Fruit fly (Drosophila melanogaster) whole organism, embryonic: ENCODE results near the gene Dok.

Experiments used
- Antp ChIP-seq: fragments of 200-800 bp; sonication (Bioruptor generic); optimal IDR thresholded peaks from 3 replicates; lab custom pipeline; 2016; ENCODE audit warnings: missing biosample characterization, missing genetic modification characterization
- Bgb ChIP-seq: fragments of 200-800 bp; sonication (Bioruptor generic); IDR thresholded peaks from 2 replicates; pipeline ENCODE4 v1.3.6; 2022; ENCODE audit warnings: missing biosample characterization, missing genetic modification characterization; ENCODE audit not compliant: partially characterized antibody
- CG11398 ChIP-seq: fragments of 200-800 bp; sonication (Bioruptor generic); optimal IDR thresholded peaks from 2 replicates; lab custom pipeline; 2016; ENCODE audit warnings: missing biosample characterization, missing genetic modification characterization
- CG11456 ChIP-seq: fragments of 200-800 bp; sonication (Bioruptor generic); IDR thresholded peaks from 3 replicates; pipeline ENCODE4 v1.3.6; 2022; ENCODE audit warnings: missing biosample characterization, missing genetic modification characterization
- CG11723 ChIP-seq: fragments of 200-800 bp; sonication (Bioruptor generic); optimal IDR thresholded peaks from 2 replicates; lab custom pipeline; 2017; ENCODE audit warnings: missing biosample characterization, mild to moderate bottlenecking, missing genetic modification characterization
- CG12391 ChIP-seq: fragments of 200-800 bp; sonication (Bioruptor generic); optimal IDR thresholded peaks from 3 replicates; lab custom pipeline; 2018; ENCODE audit warnings: missing biosample characterization, mild to moderate bottlenecking, missing genetic modification characterization, moderate library complexity
- CG13894 ChIP-seq: fragments of 200-800 bp; sonication (Bioruptor generic); optimal IDR thresholded peaks from 3 replicates; lab custom pipeline; 2018; ENCODE audit warnings: missing biosample characterization, mild to moderate bottlenecking, missing genetic modification characterization, moderate library complexity
- CG15479 ChIP-seq: fragments of 200-800 bp; sonication (Bioruptor generic); optimal IDR thresholded peaks from 3 replicates; lab custom pipeline; 2019; ENCODE audit warnings: missing biosample characterization, mild to moderate bottlenecking, missing genetic modification characterization, moderate library complexity
- CG1602 ChIP-seq: fragments of 200-800 bp; sonication (Bioruptor generic); optimal IDR thresholded peaks from 3 replicates; lab custom pipeline; 2016; ENCODE audit warnings: missing biosample characterization, missing genetic modification characterization
- CG18262 ChIP-seq: fragments of 200-800 bp; optimal IDR thresholded peaks from 3 replicates; lab custom pipeline; 2019; ENCODE audit warnings: missing biosample characterization, mild to moderate bottlenecking, missing genetic modification characterization, moderate library complexity
- CG18476 ChIP-seq: fragments of 200-800 bp; sonication (Bioruptor generic); optimal IDR thresholded peaks from 2 replicates; lab custom pipeline; 2016; ENCODE audit warnings: missing biosample characterization, mild to moderate bottlenecking, missing genetic modification characterization
- CG2116 ChIP-seq: fragments of 200-800 bp; sonication (Bioruptor generic); optimal IDR thresholded peaks from 3 replicates; lab custom pipeline; 2018; ENCODE audit warnings: missing biosample characterization, mild to moderate bottlenecking, missing genetic modification characterization
- CG30403 ChIP-seq: fragments of 200-800 bp; sonication (Bioruptor generic); optimal IDR thresholded peaks from 3 replicates; lab custom pipeline; 2016; ENCODE audit warnings: missing biosample characterization, missing genetic modification characterization
- CG32532 ChIP-seq: fragments of 200-800 bp; sonication (Bioruptor generic); IDR thresholded peaks from 2 replicates; pipeline ENCODE4 v1.3.6; 2022; ENCODE audit warnings: missing biosample characterization, missing genetic modification characterization
- CG33213 ChIP-seq: fragments of 200-800 bp; sonication (Bioruptor generic); optimal IDR thresholded peaks from 3 replicates; lab custom pipeline; 2016; ENCODE audit warnings: missing biosample characterization, missing genetic modification characterization
- CG3407 ChIP-seq: fragments of 200-800 bp; sonication (Bioruptor generic); optimal IDR thresholded peaks from 2 replicates; lab custom pipeline; 2018; ENCODE audit warnings: missing biosample characterization, mild to moderate bottlenecking, missing genetic modification characterization
- CG42726 ChIP-seq: fragments of 200-800 bp; sonication (Bioruptor generic); IDR thresholded peaks from 2 replicates; pipeline ENCODE4 v1.3.6; 2022; ENCODE audit warnings: missing biosample characterization, missing genetic modification characterization; ENCODE audit not compliant: partially characterized antibody
- CG4820 ChIP-seq: fragments of 200-800 bp; sonication (Bioruptor generic); optimal IDR thresholded peaks from 3 replicates; lab custom pipeline; 2016; ENCODE audit warnings: missing biosample characterization, missing genetic modification characterization
- CG6791 ChIP-seq: fragments of 200-800 bp; sonication (Bioruptor generic); IDR thresholded peaks from 3 replicates; pipeline ENCODE4 v1.3.6; 2022; ENCODE audit warnings: missing biosample characterization, missing genetic modification characterization; ENCODE audit not compliant: partially characterized antibody
- CG7271 ChIP-seq: fragments of 200-800 bp; sonication (Bioruptor generic); optimal IDR thresholded peaks from 2 replicates; lab custom pipeline; 2018; ENCODE audit warnings: missing biosample characterization, mild to moderate bottlenecking, missing genetic modification characterization, moderate library complexity
- CG7839 ChIP-seq: fragments of 200-800 bp; sonication (Bioruptor generic); optimal IDR thresholded peaks from 3 replicates; lab custom pipeline; 2018; ENCODE audit warnings: missing biosample characterization, mild to moderate bottlenecking, missing genetic modification characterization, moderate library complexity
- CG7963 ChIP-seq: fragments of 200-800 bp; sonication (Bioruptor generic); IDR thresholded peaks from 3 replicates; pipeline ENCODE4 v1.3.6; 2022; ENCODE audit warnings: missing biosample characterization, missing genetic modification characterization; ENCODE audit not compliant: partially characterized antibody
- CoRest ChIP-seq: fragments of 200-800 bp; sonication (Bioruptor generic); optimal IDR thresholded peaks from 3 replicates; lab custom pipeline; 2018; ENCODE audit warnings: missing biosample characterization, mild to moderate bottlenecking, missing genetic modification characterization, moderate library complexity
- D19B ChIP-seq: fragments of 200-800 bp; sonication (Bioruptor generic); optimal IDR thresholded peaks from 2 replicates; lab custom pipeline; 2017; ENCODE audit warnings: missing biosample characterization, mild to moderate bottlenecking, missing genetic modification characterization
- Doc3 ChIP-seq: fragments of 200-800 bp; sonication (Bioruptor generic); IDR thresholded peaks from 3 replicates; pipeline ENCODE4 v1.3.6; 2022; ENCODE audit warnings: missing biosample characterization, missing genetic modification characterization; ENCODE audit not compliant: partially characterized antibody
- Dp ChIP-seq: fragments of 200-800 bp; sonication (Bioruptor generic); optimal IDR thresholded peaks from 2 replicates; lab custom pipeline; 2018; ENCODE audit warnings: missing biosample characterization, mild to moderate bottlenecking, missing genetic modification characterization, moderate library complexity
- Dref ChIP-seq: fragments of 200-800 bp; sonication (Bioruptor generic); IDR thresholded peaks from 2 replicates; pipeline ENCODE4 v1.3.6; 2022; ENCODE audit warnings: missing biosample characterization, missing genetic modification characterization
- E2f2 ChIP-seq: fragments of 200-800 bp; sonication (Bioruptor generic); IDR thresholded peaks from 2 replicates; pipeline ENCODE4 v1.3.6; 2022; ENCODE audit warnings: missing biosample characterization, missing genetic modification characterization
- Ets65A ChIP-seq: fragments of 200-800 bp; sonication (Bioruptor generic); peaks from one replicate; lab custom pipeline; 2016; ENCODE audit warnings: missing biosample characterization, missing genetic modification characterization
- Gug ChIP-seq: fragments of 200-800 bp; sonication (Bioruptor generic); IDR thresholded peaks from 4 replicates; pipeline ENCODE4 v1.3.6; 2022; ENCODE audit warnings: missing biosample characterization, missing genetic modification characterization
- Med ChIP-seq: fragments of 200-800 bp; sonication (Bioruptor generic); peaks from one replicate; lab custom pipeline; 2016; ENCODE audit warnings: missing biosample characterization, missing genetic modification characterization, mild to moderate bottlenecking, inconsistent platforms, moderate library complexity
- Meics ChIP-seq: fragments of 200-800 bp; sonication (Bioruptor generic); optimal IDR thresholded peaks from 2 replicates; lab custom pipeline; 2017; ENCODE audit warnings: missing biosample characterization, mild to moderate bottlenecking, missing genetic modification characterization
- Myb ChIP-seq: fragments of 200-800 bp; sonication (Bioruptor generic); optimal IDR thresholded peaks from 2 replicates; lab custom pipeline; 2016; ENCODE audit warnings: missing biosample characterization, missing genetic modification characterization
- Pdp1 ChIP-seq, 2 experiments: fragments of 200-800 bp; sonication (Bioruptor generic); optimal IDR thresholded peaks; 3 replicates each; lab custom pipeline; 2016; ENCODE audit warnings: missing biosample characterization in 2 of 2, missing genetic modification characterization in 2 of 2, mild to moderate bottlenecking in 1 of 2, moderate library complexity in 1 of 2
- Xbp1 ChIP-seq: fragments of 200-800 bp; sonication (Bioruptor generic); optimal IDR thresholded peaks from 3 replicates; lab custom pipeline; 2016; ENCODE audit warnings: missing biosample characterization, mild to moderate bottlenecking, missing genetic modification characterization
- ash1 ChIP-seq: fragments of 200-800 bp; sonication (Bioruptor generic); optimal IDR thresholded peaks from 2 replicates; lab custom pipeline; 2018; ENCODE audit warnings: missing biosample characterization, mild to moderate bottlenecking, missing genetic modification characterization
- ato ChIP-seq: fragments of 200-800 bp; sonication (Bioruptor generic); IDR thresholded peaks from 2 replicates; pipeline ENCODE4 v1.3.6; 2022; ENCODE audit warnings: missing biosample characterization, missing genetic modification characterization; ENCODE audit not compliant: partially characterized antibody
- gfzf ChIP-seq: fragments of 200-800 bp; sonication (Bioruptor generic); optimal IDR thresholded peaks from 2 replicates; lab custom pipeline; 2016; ENCODE audit warnings: missing biosample characterization, mild to moderate bottlenecking, missing genetic modification characterization, moderate library complexity
- her ChIP-seq: fragments of 200-800 bp; sonication (Bioruptor generic); optimal IDR thresholded peaks from 2 replicates; lab custom pipeline; 2016; ENCODE audit warnings: missing biosample characterization, missing genetic modification characterization
- pnt ChIP-seq: fragments of 200-800 bp; sonication (Bioruptor generic); optimal IDR thresholded peaks from 3 replicates; lab custom pipeline; 2016; ENCODE audit warnings: missing biosample characterization, missing genetic modification characterization
- prd ChIP-seq, 3 experiments: fragments of >200 bp in 2 of 3; fragments of 200-800 bp in 1 of 3; sonication (Bioruptor generic) in 1 of 3; optimal IDR thresholded peaks in 2 of 3; IDR thresholded peaks in 1 of 3; 2 replicates in 2 of 3; 3 replicates in 1 of 3; pipeline versions ENCODE4 v1.3.6 to Lab custom; 2017 to 2022; ENCODE audit warnings: missing biosample characterization in 1 of 3, missing genetic modification characterization in 1 of 3
- sima ChIP-seq: fragments of 200-800 bp; sonication (Bioruptor generic); optimal IDR thresholded peaks from 2 replicates; lab custom pipeline; 2016; ENCODE audit warnings: missing biosample characterization, missing genetic modification characterization
- sisA ChIP-seq: fragments of 200-800 bp; sonication (Bioruptor generic); IDR thresholded peaks from 2 replicates; pipeline ENCODE4 v1.3.6; 2022; ENCODE audit warnings: missing biosample characterization, missing genetic modification characterization
- tll ChIP-seq, 2 experiments: fragments of 200-800 bp in 1 of 2; fragments of >200 bp in 1 of 2; sonication (Bioruptor generic) in 1 of 2; optimal IDR thresholded peaks; 2 replicates each; lab custom pipeline; 2017 to 2019; ENCODE audit warnings: missing biosample characterization in 2 of 2, missing genetic modification characterization in 2 of 2, mild to moderate bottlenecking in 1 of 2, moderate library complexity in 1 of 2
- unpg ChIP-seq: fragments of 200-800 bp; sonication (Bioruptor generic); optimal IDR thresholded peaks from 3 replicates; lab custom pipeline; 2018; ENCODE audit warnings: missing biosample characterization, mild to moderate bottlenecking, missing genetic modification characterization, moderate library complexity
- zfh1 ChIP-seq: fragments of 200-800 bp; sonication (Bioruptor generic); IDR thresholded peaks from 3 replicates; pipeline ENCODE4 v1.3.6; 2022; ENCODE audit warnings: missing biosample characterization, missing genetic modification characterization
- zfh2 ChIP-seq: fragments of 200-800 bp; sonication (Bioruptor generic); optimal IDR thresholded peaks from 2 replicates; lab custom pipeline; 2016; ENCODE audit warnings: missing biosample characterization, missing genetic modification characterization

The Dok gene

dm6 chrX:7323649-7324511 lies at the start of gene Dok, which contains the start of gene Atg5:
TSS of gene Dok (plus strand) at chrX:7324214.
TSS of gene Atg5 (minus strand) at chrX:7323770.
- TF ChIP-seq pnt (GFP tag; lab: Kevin White, UChicago) (no peak), CG13894 (tag; lab: Kevin White, UChicago) (peak; percentile 5), Meics (GFP tag; lab: Kevin White, UChicago) (peak; percentile 2), ash1 (GFP tag; lab: Kevin White, UChicago) (no peak), Pdp1 (GFP tag; optimal IDR thresholded peaks at IDR 0.05; lab: Kevin White, UChicago) (no peak), prd (optimal IDR thresholded peaks at IDR 0.05; lab: Kevin White, UChicago) (no peak), prd (GFP tag; IDR thresholded peaks at IDR 0.05; lab: Robert Waterston, UW) (peak; percentile 44; the same call in 1 of the 3 replicates), zfh1 (GFP tag; lab: Robert Waterston, UW) (peak; percentile 16; the same call in 1 of the 3 replicates), CG1602 (GFP tag; lab: Kevin White, UChicago) (peak; percentile 30), CG32532 (GFP tag; lab: Robert Waterston, UW) (peak; percentile 48), gfzf (GFP tag; lab: Kevin White, UChicago) (peak; percentile 28), E2f2 (GFP tag; lab: Robert Waterston, UW) (peak; percentile 32; the same call in 1 of the 2 replicates), Gug (GFP tag; lab: Robert Waterston, UW) (peak; percentile 45; the same call in 2 of the 4 replicates), CG6791 (GFP tag; lab: Robert Waterston, UW) (peak; percentile 67), CG15479 (peak; percentile 59), CG3407 (no peak), CG42726 (GFP tag; lab: Robert Waterston, UW) (peak; percentile 55), ato (GFP tag; lab: Robert Waterston, UW) (peak; percentile 44), Myb (GFP tag; lab: Kevin White, UChicago) (no peak), CG11723 (GFP tag; lab: Kevin White, UChicago) (no peak), Xbp1 (GFP tag; lab: Kevin White, UChicago) (peak; percentile 55), Antp (GFP tag; lab: Kevin White, UChicago) (peak; percentile 29), CG4820 (GFP tag; lab: Kevin White, UChicago) (peak; percentile 10), sisA (GFP tag; lab: Robert Waterston, UW) (peak; percentile 56), sima (GFP tag; lab: Kevin White, UChicago) (no peak), tll (GFP tag; optimal IDR thresholded peaks at IDR 0.05; lab: Kevin White, UChicago) (no peak), her (peak; percentile 70), CG33213 (GFP tag; lab: Kevin White, UChicago) (peak; percentile 29), Ets65A (peak; percentile 94), Doc3 (peak; percentile 58; the same call in 1 of the 3 replicates), CoRest (peak; percentile 59), CG18476 (GFP tag; lab: Kevin White, UChicago) (no peak), CG11398 (GFP tag; lab: Kevin White, UChicago) (no peak), CG7271 (tag; lab: Kevin White, UChicago) (peak; percentile 19), CG7839 (tag; lab: Kevin White, UChicago) (peak; percentile 1), CG12391 (tag; lab: Kevin White, UChicago) (peak; percentile 68), D19B (GFP tag; lab: Kevin White, UChicago) (no peak), CG7963 (GFP tag; lab: Robert Waterston, UW) (peak; percentile 42; the same call in 2 of the 3 replicates), Bgb (GFP tag; lab: Robert Waterston, UW) (peak; percentile 67), CG2116 (GFP tag; lab: Kevin White, UChicago) (peak; percentile 97), Med (GFP tag; lab: Kevin White, UChicago) (peak; percentile 67), CG30403 (peak; percentile 52), unpg (GFP tag; lab: Kevin White, UChicago) (no peak), CG18262 (peak; percentile 18), zfh2 (GFP tag; lab: Kevin White, UChicago) (peak; percentile 66), Dref (GFP tag; lab: Robert Waterston, UW) (peak; percentile 67), CG11456 (GFP tag; lab: Robert Waterston, UW) (peak; percentile 46; the same call in 1 of the 3 replicates), Dp (peak; percentile 44)
